Worm (Caenorhabditis elegans): ENCODE data around the gene E02H9.9.
A peak's percentile ranks its signal among the peaks of the same experiment; 100 is the strongest.
"Not testable (repeated sequence)": the region's sequence is repeated elsewhere in the genome, so short reads cannot be mapped to it uniquely, and the experiment has no call there.

DNA sequence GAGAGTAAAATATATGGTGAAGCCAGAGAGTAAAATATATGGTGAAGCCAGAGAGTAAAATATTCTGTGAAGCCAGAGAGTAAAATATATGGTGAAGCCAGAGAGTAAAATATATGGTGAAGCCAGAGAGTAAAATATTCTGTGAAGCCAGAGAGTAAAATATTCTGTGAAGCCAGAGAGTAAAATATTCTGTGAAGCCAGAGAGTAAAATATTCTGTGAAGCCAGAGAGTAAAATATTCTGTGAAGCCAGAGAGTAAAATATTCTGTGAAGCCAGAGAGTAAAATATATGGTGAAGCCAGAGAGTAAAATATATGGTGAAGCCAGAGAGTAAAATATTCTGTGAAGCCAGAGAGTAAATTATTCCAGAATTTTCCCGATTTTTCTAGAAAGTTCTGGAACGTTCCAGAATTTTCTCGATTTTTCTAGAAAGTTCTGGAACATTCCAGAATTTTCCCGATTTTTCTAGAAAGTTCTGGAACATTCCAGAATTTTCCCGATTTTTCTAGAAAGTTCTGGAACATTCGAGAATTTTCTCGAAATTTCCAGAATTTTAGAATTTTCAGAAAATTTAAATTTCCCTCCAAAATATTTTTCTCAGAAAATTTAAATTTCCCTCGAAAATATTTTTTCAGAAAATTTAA is 33.4 kb upstream of the E02H9.9 start:
- TF ChIP-seq egl-18 (GFP tag; IDR thresholded peaks at IDR 0.05): peak; percentile 24; the same call in 1 of the 2 replicates
- TF ChIP-seq ccch-3 (GFP tag; optimal IDR thresholded peaks at IDR 0.05); ztf-22 (GFP tag; optimal IDR thresholded peaks at IDR 0.05); mel-28 (tag; optimal IDR thresholded peaks at IDR 0.05; ENCODE audit: borderline replicate concordance); ztf-6 (GFP tag; IDR thresholded peaks at IDR 0.05); efl-1 (GFP tag; optimal IDR thresholded peaks at IDR 0.05); aptf-2 (GFP tag; conservative IDR thresholded peaks at IDR 0.05); ama-1 (optimal IDR thresholded peaks at IDR 0.05); ama-1 (GFP tag; optimal IDR thresholded peaks at IDR 0.05); ceh-91 (GFP tag; IDR thresholded peaks at IDR 0.05): not testable (repeated sequence)
